Fruit fly (Drosophila melanogaster) whole organism, embryonic: ENCODE results near the gene mRpL16.

Experiments
- Atf-2 ChIP-seq: fragments of 200-800 bp; sonication (Bioruptor generic); optimal IDR thresholded peaks from 2 replicates; lab custom pipeline; 2016; ENCODE audit warnings: missing biosample characterization, missing genetic modification characterization
- CG10654 ChIP-seq: fragments of 200-800 bp; sonication (Bioruptor generic); optimal IDR thresholded peaks from 2 replicates; lab custom pipeline; 2016; ENCODE audit warnings: missing biosample characterization, missing genetic modification characterization
- CG11695 ChIP-seq: fragments of 200-800 bp; sonication (Bioruptor generic); IDR thresholded peaks from 3 replicates; pipeline ENCODE4 v1.3.6; 2022; ENCODE audit warnings: missing biosample characterization, missing genetic modification characterization
- CG12391 ChIP-seq: fragments of 200-800 bp; sonication (Bioruptor generic); optimal IDR thresholded peaks from 3 replicates; lab custom pipeline; 2018; ENCODE audit warnings: missing biosample characterization, mild to moderate bottlenecking, missing genetic modification characterization, moderate library complexity
- CG13296 ChIP-seq: fragments of 200-800 bp; sonication (Bioruptor generic); optimal IDR thresholded peaks from 3 replicates; lab custom pipeline; 2018; ENCODE audit warnings: missing biosample characterization, mild to moderate bottlenecking, missing genetic modification characterization
- CG14860 ChIP-seq: fragments of 200-800 bp; sonication (Bioruptor generic); IDR thresholded peaks from 3 replicates; pipeline ENCODE4 v1.3.6; 2022; ENCODE audit warnings: missing biosample characterization, missing genetic modification characterization; ENCODE audit not compliant: partially characterized antibody
- CG14965 ChIP-seq: fragments of 200-800 bp; sonication (Bioruptor generic); optimal IDR thresholded peaks from 2 replicates; lab custom pipeline; 2016; ENCODE audit warnings: missing biosample characterization, missing genetic modification characterization, borderline replicate concordance
- CG1603 ChIP-seq: fragments of 200-800 bp; sonication (Bioruptor generic); optimal IDR thresholded peaks from 2 replicates; lab custom pipeline; 2019; ENCODE audit warnings: missing biosample characterization, mild to moderate bottlenecking, missing genetic modification characterization, moderate library complexity
- CG17359 ChIP-seq: fragments of 200-800 bp; sonication (Bioruptor generic); optimal IDR thresholded peaks from 3 replicates; lab custom pipeline; 2018; ENCODE audit warnings: missing biosample characterization, mild to moderate bottlenecking, missing genetic modification characterization, moderate library complexity
- CG17912 ChIP-seq: fragments of 200-800 bp; sonication (Bioruptor generic); optimal IDR thresholded peaks from 2 replicates; lab custom pipeline; 2018; ENCODE audit warnings: missing biosample characterization, mild to moderate bottlenecking, missing genetic modification characterization
- CG18011 ChIP-seq: fragments of 200-800 bp; sonication (Bioruptor generic); optimal IDR thresholded peaks from 2 replicates; lab custom pipeline; 2017; ENCODE audit warnings: missing biosample characterization, missing genetic modification characterization, mild to moderate bottlenecking, moderate library complexity, missing genotype
- CG2678 ChIP-seq: fragments of 200-800 bp; sonication (Bioruptor generic); optimal IDR thresholded peaks from 3 replicates; lab custom pipeline; 2019; ENCODE audit warnings: missing biosample characterization, mild to moderate bottlenecking, missing genetic modification characterization, moderate library complexity
- CG3163 ChIP-seq: fragments of 200-800 bp; sonication (Bioruptor generic); optimal IDR thresholded peaks from 3 replicates; lab custom pipeline; 2016; ENCODE audit warnings: missing biosample characterization, missing genetic modification characterization
- CG32772 ChIP-seq: fragments of 200-800 bp; sonication (Bioruptor generic); IDR thresholded peaks from 2 replicates; pipeline ENCODE4 v1.3.6; 2022; ENCODE audit warnings: missing biosample characterization, missing genetic modification characterization
- CG4854 ChIP-seq: fragments of 200-800 bp; sonication (Bioruptor generic); optimal IDR thresholded peaks from 2 replicates; lab custom pipeline; 2016; ENCODE audit warnings: missing biosample characterization, missing genetic modification characterization, inconsistent platforms
- CG5953 ChIP-seq: fragments of 200-800 bp; sonication (Bioruptor generic); IDR thresholded peaks from 2 replicates; pipeline ENCODE4 v1.3.6; 2022; ENCODE audit warnings: missing biosample characterization, missing genetic modification characterization
- CG8089 ChIP-seq: fragments of 200-800 bp; sonication (Bioruptor generic); optimal IDR thresholded peaks from 3 replicates; lab custom pipeline; 2016; ENCODE audit warnings: missing biosample characterization, missing genetic modification characterization
- ERR ChIP-seq: fragments of 200-800 bp; sonication (Bioruptor generic); optimal IDR thresholded peaks from 2 replicates; lab custom pipeline; 2016; ENCODE audit warnings: missing biosample characterization, missing genetic modification characterization
- H2.0 ChIP-seq: fragments of 200-800 bp; sonication (Bioruptor generic); IDR thresholded peaks from 2 replicates; pipeline ENCODE4 v1.3.6; 2022; ENCODE audit warnings: missing biosample characterization, missing genetic modification characterization
- HmgD ChIP-seq: fragments of 200-800 bp; sonication (Bioruptor generic); optimal IDR thresholded peaks from 3 replicates; lab custom pipeline; 2016; ENCODE audit warnings: missing biosample characterization, missing genetic modification characterization
- Hr51 ChIP-seq, 2 experiments: fragments of 200-800 bp; sonication (Bioruptor generic); optimal IDR thresholded peaks; 2 replicates in 1 of 2; 3 replicates in 1 of 2; lab custom pipeline; 2016 to 2018; ENCODE audit warnings: missing biosample characterization in 2 of 2, missing genetic modification characterization in 2 of 2, mild to moderate bottlenecking in 1 of 2, moderate library complexity in 1 of 2
- Lpt ChIP-seq: fragments of >200 bp; optimal IDR thresholded peaks from 2 replicates; lab custom pipeline; 2018; ENCODE audit warnings: missing biosample characterization, missing genetic modification characterization
- NK7.1 ChIP-seq: fragments of 200-800 bp; sonication (Bioruptor generic); optimal IDR thresholded peaks from 3 replicates; lab custom pipeline; 2016; ENCODE audit warnings: missing biosample characterization, missing genetic modification characterization
- PHDP ChIP-seq: fragments of 200-800 bp; sonication (Bioruptor generic); optimal IDR thresholded peaks from 3 replicates; lab custom pipeline; 2018; ENCODE audit warnings: missing biosample characterization, mild to moderate bottlenecking, missing genetic modification characterization, moderate library complexity
- Ravus ChIP-seq: fragments of 200-800 bp; sonication (Bioruptor generic); IDR thresholded peaks from 2 replicates; pipeline ENCODE4 v1.3.6; 2022; ENCODE audit warnings: missing biosample characterization, missing genetic modification characterization
- Sox102F ChIP-seq: fragments of 200-800 bp; sonication (Bioruptor generic); optimal IDR thresholded peaks from 2 replicates; lab custom pipeline; 2018; ENCODE audit warnings: missing biosample characterization, mild to moderate bottlenecking, missing genetic modification characterization, moderate library complexity
- Stat92E ChIP-seq, 3 experiments: fragments of >200 bp in 2 of 3; fragments of 200-800 bp in 1 of 3; sonication (Bioruptor generic) in 1 of 3; optimal IDR thresholded peaks; 2 replicates each; lab custom pipeline; 2017 to 2019; ENCODE audit warnings: missing biosample characterization in 3 of 3, missing genetic modification characterization in 3 of 3, mild to moderate bottlenecking in 1 of 3, moderate library complexity in 1 of 3
- Tbp ChIP-seq: fragments of >200 bp; optimal IDR thresholded peaks from 2 replicates; lab custom pipeline; 2018; ENCODE audit warnings: missing biosample characterization, missing genetic modification characterization
- ab ChIP-seq: fragments of 200-800 bp; sonication (Bioruptor generic); optimal IDR thresholded peaks from 2 replicates; lab custom pipeline; 2016; ENCODE audit warnings: missing biosample characterization, missing genetic modification characterization
- ap ChIP-seq: fragments of 200-800 bp; sonication (Bioruptor generic); IDR thresholded peaks from 2 replicates; pipeline ENCODE4 v1.3.6; 2022; ENCODE audit warnings: missing biosample characterization, missing genetic modification characterization
- chm ChIP-seq: fragments of 200-800 bp; sonication (Bioruptor generic); IDR thresholded peaks from 2 replicates; pipeline ENCODE4 v1.3.6; 2022; ENCODE audit warnings: missing biosample characterization, missing genetic modification characterization
- croc ChIP-seq: fragments of 200-800 bp; sonication (Bioruptor generic); conservative IDR thresholded peaks from 3 replicates; pipeline ENCODE4 v1.3.6; 2022; ENCODE audit warnings: missing biosample characterization, missing genetic modification characterization
- gce ChIP-seq: fragments of 200-800 bp; sonication (Bioruptor generic); IDR thresholded peaks from 3 replicates; pipeline ENCODE4 v1.3.6; 2022; ENCODE audit warnings: missing biosample characterization, missing genetic modification characterization
- gfzf ChIP-seq: fragments of 200-800 bp; sonication (Bioruptor generic); optimal IDR thresholded peaks from 2 replicates; lab custom pipeline; 2016; ENCODE audit warnings: missing biosample characterization, mild to moderate bottlenecking, missing genetic modification characterization, moderate library complexity
- grau ChIP-seq: fragments of 200-800 bp; optimal IDR thresholded peaks from 3 replicates; lab custom pipeline; 2019; ENCODE audit warnings: missing biosample characterization, mild to moderate bottlenecking, missing genetic modification characterization, moderate library complexity
- hkb ChIP-seq, 2 experiments: fragments of 200-800 bp in 1 of 2; fragments of >200 bp in 1 of 2; sonication (Bioruptor generic) in 1 of 2; IDR thresholded peaks in 1 of 2; optimal IDR thresholded peaks in 1 of 2; 2 replicates each; pipeline versions ENCODE4 v1.3.6 to Lab custom; 2017 to 2022; ENCODE audit warnings: missing biosample characterization in 1 of 2, missing genetic modification characterization in 1 of 2
- ind ChIP-seq: fragments of 200-800 bp; sonication (Bioruptor generic); optimal IDR thresholded peaks from 3 replicates; lab custom pipeline; 2016; ENCODE audit warnings: missing biosample characterization, missing genetic modification characterization
- maf-S ChIP-seq: fragments of 200-800 bp; sonication (Bioruptor generic); optimal IDR thresholded peaks from 2 replicates; lab custom pipeline; 2016; ENCODE audit warnings: missing biosample characterization, missing genetic modification characterization
- p53 ChIP-seq: fragments of 200-800 bp; sonication (Bioruptor generic); optimal IDR thresholded peaks from 2 replicates; lab custom pipeline; 2016; ENCODE audit warnings: missing biosample characterization, missing genetic modification characterization
- pan ChIP-seq, 4 experiments: fragments of >200 bp in 3 of 4; fragments of 200-800 bp in 1 of 4; sonication (Bioruptor generic) in 1 of 4; optimal IDR thresholded peaks in 3 of 4; IDR thresholded peaks in 1 of 4; 2 replicates each; pipeline versions ENCODE4 v1.3.6 to Lab custom; 2017 to 2022; ENCODE audit warnings: missing biosample characterization in 2 of 4, missing genetic modification characterization in 2 of 4, mixed read lengths in 1 of 4
- pho ChIP-seq: fragments of 200-800 bp; sonication (Bioruptor generic); optimal IDR thresholded peaks from 2 replicates; lab custom pipeline; 2016; ENCODE audit warnings: missing biosample characterization, missing genetic modification characterization
- pzg ChIP-seq: fragments of 200-800 bp; sonication (Bioruptor generic); optimal IDR thresholded peaks from 3 replicates; lab custom pipeline; 2018; ENCODE audit warnings: missing biosample characterization, mild to moderate bottlenecking, missing genetic modification characterization, moderate library complexity
- ro ChIP-seq: fragments of 200-800 bp; sonication (Bioruptor generic); IDR thresholded peaks from 2 replicates; pipeline ENCODE4 v1.3.6; 2022; ENCODE audit warnings: missing biosample characterization, missing genetic modification characterization
- sens ChIP-seq: fragments of 200-800 bp; sonication (Bioruptor generic); peaks from one replicate; lab custom pipeline; 2016; ENCODE audit warnings: missing biosample characterization, missing genetic modification characterization
- sqz ChIP-seq: fragments of 200-800 bp; sonication (Bioruptor generic); optimal IDR thresholded peaks from 3 replicates; lab custom pipeline; 2018; ENCODE audit warnings: missing biosample characterization, mild to moderate bottlenecking, missing genetic modification characterization
- trh ChIP-seq: fragments of 200-800 bp; sonication (Bioruptor generic); optimal IDR thresholded peaks from 2 replicates; lab custom pipeline; 2016; ENCODE audit warnings: missing biosample characterization, missing genetic modification characterization
- unc-4 ChIP-seq: fragments of 200-800 bp; sonication (Bioruptor generic); IDR thresholded peaks from 2 replicates; pipeline ENCODE4 v1.3.6; 2022; ENCODE audit warnings: missing biosample characterization, missing genetic modification characterization; ENCODE audit not compliant: partially characterized antibody
- unpg ChIP-seq: fragments of 200-800 bp; sonication (Bioruptor generic); optimal IDR thresholded peaks from 3 replicates; lab custom pipeline; 2018; ENCODE audit warnings: missing biosample characterization, mild to moderate bottlenecking, missing genetic modification characterization, moderate library complexity
- zen2 ChIP-seq: fragments of 200-800 bp; sonication (Bioruptor generic); IDR thresholded peaks from 3 replicates; pipeline ENCODE4 v1.3.6; 2022; ENCODE audit warnings: missing biosample characterization, missing genetic modification characterization; ENCODE audit not compliant: partially characterized antibody

The mRpL16 gene

dm6 chrX:1880139-1880556 lies 9.9 kb upstream of the mRpL16 start, which contains the start of gene Coa8 (continued):
- peak; percentile 28; the same call in 1 of the 2 replicates for TF ChIP-seq unc-4 (GFP tag; lab: Robert Waterston, UW)
- TF ChIP-seq p53 (GFP tag; lab: Kevin White, UChicago), result no peak
- no peak for TF ChIP-seq ap (GFP tag; lab: Robert Waterston, UW)
- TF ChIP-seq pho (GFP tag; lab: Kevin White, UChicago), result peak; percentile 44
- no peak for TF ChIP-seq hkb (optimal IDR thresholded peaks at IDR 0.05; lab: Kevin White, UChicago)
- TF ChIP-seq hkb (GFP tag; IDR thresholded peaks at IDR 0.05; lab: Robert Waterston, UW), result peak; percentile 49; the same call in 1 of the 2 replicates
- TF ChIP-seq ro (GFP tag; lab: Robert Waterston, UW), result no peak
- TF ChIP-seq sqz, result no peak
- no peak for TF ChIP-seq CG4854 (GFP tag; lab: Kevin White, UChicago)
- peak; percentile 23 for TF ChIP-seq CG8089 (GFP tag; lab: Kevin White, UChicago)
- peak; percentile 15 for TF ChIP-seq maf-S (GFP tag; lab: Kevin White, UChicago)
- peak in 1 of 2 experiments; percentile 34 for TF ChIP-seq Hr51 (GFP tag; optimal IDR thresholded peaks at IDR 0.05; lab: Kevin White, UChicago)
- no peak for TF ChIP-seq Lpt (GFP tag; lab: Kevin White, UChicago)
- peak; percentile 56 for TF ChIP-seq ind
- TF ChIP-seq Ravus (GFP tag; lab: Robert Waterston, UW), result no peak; the same call in 1 of the 2 replicates
- peak; percentile 53 for TF ChIP-seq unpg (GFP tag; lab: Kevin White, UChicago)
- TF ChIP-seq CG10654 (GFP tag; lab: Kevin White, UChicago), result no peak
- 0 out of 2 replicates have a peak, but pooled peaks have one; percentile 18 for TF ChIP-seq H2.0 (GFP tag; lab: Robert Waterston, UW)
- peak; percentile 44; the same call in 2 of the 3 replicates for TF ChIP-seq CG14860 (GFP tag; lab: Robert Waterston, UW)
- peak; percentile 54 for TF ChIP-seq CG1603 (tag; lab: Kevin White, UChicago)
- TF ChIP-seq NK7.1 (GFP tag; lab: Kevin White, UChicago), result no peak
- TF ChIP-seq Stat92E (GFP tag; optimal IDR thresholded peaks at IDR 0.05; lab: Kevin White, UChicago), result no peak
- TF ChIP-seq pan (optimal IDR thresholded peaks at IDR 0.05; lab: Kevin White, UChicago), result no peak
- TF ChIP-seq pan (GFP tag; optimal IDR thresholded peaks at IDR 0.05 in 1 of 2, IDR thresholded peaks at IDR 0.05 in 1 of 2), result peak in 1 of 2 experiments; percentile 54
- TF ChIP-seq CG12391, result peak; percentile 39
- peak; percentile 48 for TF ChIP-seq grau (tag; lab: Kevin White, UChicago)
- no peak for TF ChIP-seq chm
- TF ChIP-seq Sox102F (GFP tag; lab: Kevin White, UChicago), result no peak
- no peak for TF ChIP-seq gce (GFP tag; lab: Robert Waterston, UW)
- TF ChIP-seq PHDP (tag; lab: Kevin White, UChicago), result peak; percentile 30
- no peak for TF ChIP-seq trh (GFP tag; lab: Kevin White, UChicago)
- no peak for TF ChIP-seq CG17912 (GFP tag; lab: Kevin White, UChicago)
- TF ChIP-seq CG18011 (GFP tag; lab: Kevin White, UChicago), result no peak
- no peak for TF ChIP-seq Atf-2 (GFP tag; lab: Kevin White, UChicago)
- no peak for TF ChIP-seq CG14965 (GFP tag; lab: Kevin White, UChicago)
- TF ChIP-seq CG17359, result peak; percentile 12
- TF ChIP-seq sens, result peak; percentile 81
- no peak for TF ChIP-seq CG5953
- TF ChIP-seq ERR (GFP tag; lab: Kevin White, UChicago), result peak; percentile 23
- TF ChIP-seq gfzf (GFP tag; lab: Kevin White, UChicago), result peak; percentile 69
- TF ChIP-seq CG11695 (GFP tag; lab: Robert Waterston, UW), result peak; percentile 49; the same call in 2 of the 3 replicates
- TF ChIP-seq ab, result no peak
- no peak for TF ChIP-seq Tbp (GFP tag; lab: Kevin White, UChicago)
- peak; percentile 31 for TF ChIP-seq CG13296 (GFP tag; lab: Kevin White, UChicago)
- TF ChIP-seq CG32772 (GFP tag; lab: Robert Waterston, UW), result 0 out of 2 replicates have a peak, but pooled peaks have one; percentile 47
- TF ChIP-seq zen2 (GFP tag; lab: Robert Waterston, UW), result no peak; the same call in 2 of the 3 replicates
- no peak for TF ChIP-seq croc (GFP tag; lab: Robert Waterston, UW)
- peak; percentile 46 for TF ChIP-seq pzg (GFP tag; lab: Kevin White, UChicago)
- TF ChIP-seq CG3163 (GFP tag; lab: Kevin White, UChicago), result no peak
- no peak for TF ChIP-seq CG2678
- TF ChIP-seq HmgD (GFP tag; lab: Kevin White, UChicago), result no peak
